Fruit fly (Drosophila melanogaster) whole organism, adult: ENCODE measurements around the gene CG7168.

Experiments
- CG14711 ChIP-seq: fragments of 200-800 bp; sonication (Bioruptor generic); optimal IDR thresholded peaks from 2 replicates; lab custom pipeline; 2018; ENCODE audit warnings: missing biosample characterization, mild to moderate bottlenecking, missing genetic modification characterization, moderate library complexity
- CG33017 ChIP-seq: fragments of 200-800 bp; sonication (Bioruptor generic); optimal IDR thresholded peaks from 2 replicates; lab custom pipeline; 2018; ENCODE audit warnings: missing biosample characterization, mild to moderate bottlenecking, missing genetic modification characterization, moderate library complexity
- CG7045 ChIP-seq: fragments of 200-800 bp; sonication (Bioruptor generic); optimal IDR thresholded peaks from 2 replicates; lab custom pipeline; 2017; ENCODE audit warnings: missing biosample characterization, mild to moderate bottlenecking, missing genetic modification characterization
- CG7101 ChIP-seq: fragments of 200-800 bp; sonication (Bioruptor generic); optimal IDR thresholded peaks from 2 replicates; lab custom pipeline; 2018; ENCODE audit warnings: missing biosample characterization, mild to moderate bottlenecking, missing genetic modification characterization, moderate library complexity
- Clk ChIP-seq: fragments of 200-800 bp; sonication (Bioruptor generic); optimal IDR thresholded peaks from 2 replicates; lab custom pipeline; 2017; ENCODE audit warnings: missing biosample characterization, missing genetic modification characterization
- Hr96 ChIP-seq: fragments of 200-800 bp; sonication (Bioruptor generic); optimal IDR thresholded peaks from 2 replicates; lab custom pipeline; 2016; ENCODE audit warnings: missing biosample characterization, missing genetic modification characterization
- bab1 ChIP-seq: fragments of 200-800 bp; sonication (Bioruptor generic); optimal IDR thresholded peaks from 3 replicates; lab custom pipeline; 2019; ENCODE audit warnings: missing biosample characterization, mild to moderate bottlenecking, missing genetic modification characterization, moderate library complexity
- kay ChIP-seq: fragments of 200-800 bp; sonication (Bioruptor generic); peaks from one replicate; lab custom pipeline; 2016; ENCODE audit warnings: missing biosample characterization, missing genetic modification characterization, borderline replicate concordance
- tj ChIP-seq: fragments of 200-800 bp; sonication (Bioruptor generic); optimal IDR thresholded peaks from 3 replicates; lab custom pipeline; 2017; ENCODE audit warnings: missing biosample characterization, mild to moderate bottlenecking, missing genetic modification characterization, moderate library complexity
- toe ChIP-seq: fragments of 200-800 bp; sonication (Bioruptor generic); optimal IDR thresholded peaks from 2 replicates; lab custom pipeline; 2016; ENCODE audit warnings: missing biosample characterization, missing genetic modification characterization

DNA sequence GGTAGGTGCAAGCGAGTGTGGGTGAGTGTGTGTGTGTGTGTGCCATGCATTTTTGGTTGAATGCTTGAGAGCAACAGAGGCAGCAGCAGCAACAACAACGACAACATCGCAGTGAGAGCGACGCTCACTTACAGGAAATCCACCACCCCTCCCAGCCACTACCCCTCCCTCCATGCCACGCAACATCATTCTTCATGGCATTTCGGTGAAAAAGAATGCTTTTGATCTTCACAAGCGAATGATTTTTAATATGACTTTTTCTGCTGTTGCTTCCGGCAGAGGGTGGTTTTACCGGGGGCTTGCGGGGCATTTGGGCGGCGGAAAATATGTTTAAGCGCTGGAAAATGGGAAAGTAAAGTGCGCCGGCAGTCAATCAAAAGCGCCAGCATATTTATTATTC is 35.7 kb upstream of the CG7168 start:
- no peak for TF ChIP-seq CG33017
- TF ChIP-seq Clk (GFP tag; lab: Kevin White, UChicago), result no peak
- TF ChIP-seq Hr96 (GFP tag; lab: Kevin White, UChicago), result no peak
- TF ChIP-seq bab1 (GFP tag; lab: Kevin White, UChicago), result no peak
- no peak for TF ChIP-seq toe (GFP tag; lab: Kevin White, UChicago)
- TF ChIP-seq CG14711 (tag; lab: Kevin White, UChicago), result no peak
- no peak for TF ChIP-seq CG7045 (GFP tag; lab: Kevin White, UChicago)
- TF ChIP-seq kay (GFP tag; lab: Kevin White, UChicago), result no peak
- no peak for TF ChIP-seq CG7101 (tag; lab: Kevin White, UChicago)
- TF ChIP-seq tj (GFP tag; lab: Kevin White, UChicago), result no peak
